Worm (Caenorhabditis elegans) whole organism, L4/young adult: ENCODE results near the gene F58H1.8.

Source experiments
- W03F9.2 ChIP-seq: fragments of 150-350 bp; optimal IDR thresholded peaks from 2 replicates; lab custom pipeline; 2014; ENCODE audit warnings: missing biosample characterization, missing genetic modification characterization
- dao-5 ChIP-seq: sonication (generic microtip); optimal IDR thresholded peaks from 2 replicates; lab custom pipeline; 2016; ENCODE audit warnings: missing genotype, missing genetic modification characterization, moderate library complexity, missing compliant biosample characterization
- him-1 ChIP-seq: sonication (generic microtip); optimal IDR thresholded peaks from 2 replicates; lab custom pipeline; 2016; ENCODE audit warnings: missing genotype, missing genetic modification reagents, missing genetic modification characterization, missing compliant biosample characterization

F58H1.8 gene

ce11 chrV:11960831-11961190 is 25.9 kb downstream of the F58H1.8 start:
- TF ChIP-seq him-1 (tag; lab: Kevin White, UChicago) (no peak), dao-5 (tag; lab: Kevin White, UChicago) (no peak), W03F9.2 (tag; lab: Kevin White, UChicago) (no peak)

- TF ChIP-seq W03F9.2 (tag; lab: Kevin White, UChicago) = no peak
- TF ChIP-seq dao-5 (tag; lab: Kevin White, UChicago) = no peak
- no peak for TF ChIP-seq him-1 (tag; lab: Kevin White, UChicago)
Measured at ce11 chrV:11964723-11965122, 29.8 kb downstream of the F58H1.8 start, which contains the start of gene F58H1.7. TSS of gene F58H1.7 (minus strand) at chrV:11964823.

- TF ChIP-seq W03F9.2 (tag; lab: Kevin White, UChicago) = no peak
- TF ChIP-seq dao-5 (tag; lab: Kevin White, UChicago) = no peak
- no peak for TF ChIP-seq him-1 (tag; lab: Kevin White, UChicago)
Measured at ce11 chrV:11975233-11975632, 40.3 kb downstream of the F58H1.8 start, which contains the start of gene cpr-1. TSS of gene cpr-1 (plus strand) at chrV:11975551.

- TF ChIP-seq him-1 (tag; lab: Kevin White, UChicago) = no peak
- no peak for TF ChIP-seq dao-5 (tag; lab: Kevin White, UChicago)
- no peak for TF ChIP-seq W03F9.2 (tag; lab: Kevin White, UChicago)
Measured at ce11 chrV:11976734-11977133, 41.8 kb downstream of the F58H1.8 start.

- TF ChIP-seq W03F9.2 (tag; lab: Kevin White, UChicago) (no peak), dao-5 (tag; lab: Kevin White, UChicago) (no peak), him-1 (tag; lab: Kevin White, UChicago) (no peak)
Measured at ce11 chrV:11978179-11978578, 43.2 kb downstream of the F58H1.8 start, which contains the start of gene mif-2. TSS of gene mif-2 (minus strand) at chrV:11978459.

ce11 chrV:11979673-11980561 is 45.0 kb downstream of the F58H1.8 start, which contains the start of gene snr-4:
TSS of gene snr-4 (minus strand) at chrV:11979723.
- peak; percentile 57 for TF ChIP-seq W03F9.2 (tag; lab: Kevin White, UChicago)
- peak; percentile 91 for TF ChIP-seq him-1 (tag; lab: Kevin White, UChicago)
- TF ChIP-seq dao-5 (tag; lab: Kevin White, UChicago) = peak; percentile 78

ce11 chrV:11982309-11982708 is 47.4 kb downstream of the F58H1.8 start, which contains the start of gene rpt-1:
TSS of gene rpt-1 (minus strand) at chrV:11982397.
- TF ChIP-seq dao-5 (tag; lab: Kevin White, UChicago) (no peak), him-1 (tag; lab: Kevin White, UChicago) (no peak), W03F9.2 (tag; lab: Kevin White, UChicago) (peak; percentile 68)

ce11 chrV:11985384-11985783 is 50.4 kb downstream of the F58H1.8 start, which contains the start of gene mans-2:
TSS of gene mans-2 (minus strand) at chrV:11985484.
- TF ChIP-seq dao-5 (tag; lab: Kevin White, UChicago) = no peak
- no peak for TF ChIP-seq W03F9.2 (tag; lab: Kevin White, UChicago)
- no peak for TF ChIP-seq him-1 (tag; lab: Kevin White, UChicago)
